Worm (Caenorhabditis elegans) whole organism, L1 larva: Measurements from ENCODE around the gene ZK813.6.

Source experiments
- C34B4.2 ChIP-seq: sonication (generic microtip); optimal IDR thresholded peaks from 2 replicates; lab custom pipeline; 2017; ENCODE audit warnings: mild to moderate bottlenecking, missing genetic modification characterization, missing compliant biosample characterization
- blmp-1 ChIP-seq: fragments of 150-350 bp; optimal IDR thresholded peaks from 2 replicates; lab custom pipeline; 2014; ENCODE audit warnings: missing biosample characterization, missing genetic modification characterization
- ceh-63 ChIP-seq: fragments of 200-800 bp; sonication (Bioruptor generic); optimal IDR thresholded peaks from 2 replicates; lab custom pipeline; 2018; ENCODE audit warnings: mild to moderate bottlenecking, missing genetic modification characterization, missing compliant biosample characterization
- dsc-1 ChIP-seq: sonication (generic microtip); optimal IDR thresholded peaks from 2 replicates; lab custom pipeline; 2016; ENCODE audit warnings: mild to moderate bottlenecking, missing genetic modification characterization, missing compliant biosample characterization
- efl-1 ChIP-seq, 4 experiments: fragments of 150-350 bp; optimal IDR thresholded peaks in 3 of 4; peaks in 1 of 4; 1 replicate in 1 of 4; 2 replicates in 3 of 4; lab custom pipeline; 2014; ENCODE audit warnings: missing biosample characterization in 2 of 4, missing genetic modification characterization in 2 of 4, missing genetic modification reagents in 2 of 4
- egl-13 ChIP-seq: sonication (generic microtip); optimal IDR thresholded peaks from 2 replicates; lab custom pipeline; 2016; ENCODE audit warnings: missing genotype, missing genetic modification reagents, missing genetic modification characterization, missing compliant biosample characterization
- egl-27 ChIP-seq, 2 experiments: fragments of 150-350 bp in 1 of 2; sonication (generic microtip); optimal IDR thresholded peaks; 3 replicates each; lab custom pipeline; 2017 to 2018; ENCODE audit warnings: missing biosample characterization in 2 of 2, missing genetic modification characterization in 2 of 2, missing genetic modification reagents in 2 of 2
- fkh-10 ChIP-seq: sonication (generic microtip); optimal IDR thresholded peaks from 2 replicates; lab custom pipeline; 2017; ENCODE audit warnings: missing biosample characterization, missing genetic modification reagents, missing genetic modification characterization
- fkh-8 ChIP-seq: sonication (generic microtip); optimal IDR thresholded peaks from 2 replicates; lab custom pipeline; 2016; ENCODE audit warnings: mild to moderate bottlenecking, missing genetic modification characterization, missing compliant biosample characterization
- fos-1 ChIP-seq: fragments of 150-350 bp; optimal IDR thresholded peaks from 2 replicates; lab custom pipeline; 2014; ENCODE audit warnings: missing biosample characterization, missing genetic modification characterization
- hpl-2 ChIP-seq: fragments of 150-350 bp; optimal IDR thresholded peaks from 2 replicates; lab custom pipeline; 2014; ENCODE audit warnings: missing biosample characterization, missing genetic modification reagents, missing genetic modification characterization
- irx-1 ChIP-seq: sonication (generic microtip); optimal IDR thresholded peaks from 2 replicates; lab custom pipeline; 2016; ENCODE audit warnings: missing genetic modification characterization, missing compliant biosample characterization
- jun-1 ChIP-seq: fragments of 150-350 bp; optimal IDR thresholded peaks from 2 replicates; lab custom pipeline; 2014; ENCODE audit warnings: missing biosample characterization, missing genetic modification reagents, missing genetic modification characterization
- lin-15B ChIP-seq: fragments of 150-350 bp; sonication (generic microtip); optimal IDR thresholded peaks from 3 replicates; lab custom pipeline; 2014; ENCODE audit warnings: missing biosample characterization, missing genetic modification characterization
- lir-3 ChIP-seq: sonication (generic microtip); optimal IDR thresholded peaks from 2 replicates; lab custom pipeline; 2016; ENCODE audit warnings: mild to moderate bottlenecking, missing genetic modification characterization, moderate library complexity, missing compliant biosample characterization; ENCODE audit not compliant: poor library complexity
- nhr-11 ChIP-seq: fragments of 150-350 bp; optimal IDR thresholded peaks from 2 replicates; lab custom pipeline; 2014; ENCODE audit warnings: missing biosample characterization, missing genetic modification characterization
- nhr-12 ChIP-seq: sonication (generic microtip); optimal IDR thresholded peaks from 2 replicates; lab custom pipeline; 2017; ENCODE audit warnings: missing biosample characterization, missing genetic modification characterization
- nhr-28 ChIP-seq: fragments of 150-350 bp; optimal IDR thresholded peaks from 2 replicates; lab custom pipeline; 2014; ENCODE audit warnings: missing biosample characterization, missing genetic modification characterization
- nhr-47 ChIP-seq: sonication (generic microtip); optimal IDR thresholded peaks from 2 replicates; lab custom pipeline; 2016; ENCODE audit warnings: mild to moderate bottlenecking, missing genetic modification characterization, moderate library complexity, missing compliant biosample characterization
- nhr-76 ChIP-seq: sonication (generic microtip); optimal IDR thresholded peaks from 2 replicates; lab custom pipeline; 2017; ENCODE audit warnings: missing biosample characterization, missing genetic modification characterization
- pax-3 ChIP-seq: fragments of 200-800 bp; sonication (Bioruptor generic); optimal IDR thresholded peaks from 2 replicates; lab custom pipeline; 2018; ENCODE audit warnings: mild to moderate bottlenecking, missing genetic modification characterization, moderate library complexity, missing compliant biosample characterization
- pqm-1 ChIP-seq: sonication (generic microtip); optimal IDR thresholded peaks from 3 replicates; lab custom pipeline; 2017; ENCODE audit warnings: missing biosample characterization, missing genetic modification characterization
- rnt-1 ChIP-seq: sonication (generic microtip); optimal IDR thresholded peaks from 2 replicates; lab custom pipeline; 2016; ENCODE audit warnings: mild to moderate bottlenecking, missing genetic modification characterization, moderate library complexity, missing compliant biosample characterization
- skn-1 ChIP-seq: fragments of 150-350 bp; optimal IDR thresholded peaks from 2 replicates; lab custom pipeline; 2014; ENCODE audit warnings: missing biosample characterization, missing genetic modification characterization
- snu-23 ChIP-seq: sonication (generic microtip); optimal IDR thresholded peaks from 2 replicates; lab custom pipeline; 2016; ENCODE audit warnings: missing genetic modification characterization, missing compliant biosample characterization
- sox-4 ChIP-seq: sonication (generic microtip); optimal IDR thresholded peaks from 2 replicates; lab custom pipeline; 2016; ENCODE audit warnings: missing genetic modification characterization, missing compliant biosample characterization
- unc-130 ChIP-seq: fragments of 150-350 bp; optimal IDR thresholded peaks from 2 replicates; lab custom pipeline; 2017; ENCODE audit warnings: missing biosample characterization, missing genetic modification characterization, inconsistent platforms
- unc-62 ChIP-seq: fragments of 150-350 bp; optimal IDR thresholded peaks from 2 replicates; lab custom pipeline; 2014; ENCODE audit warnings: missing biosample characterization, missing genetic modification reagents, missing genetic modification characterization
- xbp-1 ChIP-seq: sonication (generic microtip); optimal IDR thresholded peaks from 2 replicates; lab custom pipeline; 2016; ENCODE audit warnings: missing genetic modification characterization, missing compliant biosample characterization
- zag-1 ChIP-seq: fragments of 150-350 bp; optimal IDR thresholded peaks from 2 replicates; lab custom pipeline; 2014; ENCODE audit warnings: missing biosample characterization, missing genetic modification characterization
- ztf-11 ChIP-seq, 2 experiments: sonication (generic microtip); optimal IDR thresholded peaks; 2 replicates each; lab custom pipeline; 2016 to 2017; ENCODE audit warnings: missing genetic modification characterization in 2 of 2, missing biosample characterization in 1 of 2, missing compliant biosample characterization in 1 of 2

ZK813.6 gene

ce11 chrX:3416063-3416462 is 8.6 kb upstream of the ZK813.6 start:
- TF ChIP-seq lir-3 = no peak
- no peak for TF ChIP-seq C34B4.2 (tag; lab: Kevin White, UChicago)
- TF ChIP-seq egl-13 (tag; lab: Kevin White, UChicago) = no peak
- TF ChIP-seq ztf-11 (tag; optimal IDR thresholded peaks at IDR 0.05; lab: Kevin White, UChicago) = no peak
- no peak for TF ChIP-seq nhr-76 (tag; lab: Kevin White, UChicago)
- TF ChIP-seq nhr-47 (tag; lab: Kevin White, UChicago) = peak; percentile 17
- peak; percentile 34 for TF ChIP-seq sox-4 (tag; lab: Kevin White, UChicago)
- TF ChIP-seq pax-3 (tag; lab: Kevin White, UChicago) = peak; percentile 58
- no peak for TF ChIP-seq xbp-1 (tag; lab: Kevin White, UChicago)
- peak; percentile 87 for TF ChIP-seq dsc-1 (tag; lab: Kevin White, UChicago)
- peak; percentile 6 for TF ChIP-seq fkh-8 (tag; lab: Kevin White, UChicago)
- TF ChIP-seq egl-27 (tag; optimal IDR thresholded peaks at IDR 0.05; lab: Kevin White, UChicago) = no peak
- TF ChIP-seq jun-1 (tag; lab: Kevin White, UChicago) = no peak

ce11 chrX:3419084-3419483 is 5.5 kb upstream of the ZK813.6 start, which contains the start of gene C04F6.7:
Gene C04F6.7 (minus strand): TSS chrX:3419184.
- TF ChIP-seq egl-13 (tag; lab: Kevin White, UChicago) (no peak), efl-1 (optimal IDR thresholded peaks at IDR 0.05; lab: Kevin White, UChicago) (no peak), efl-1 (GFP tag; optimal IDR thresholded peaks at IDR 0.05 in 1 of 2; lab: Kevin White, UChicago) (no peak), zag-1 (tag; lab: Kevin White, UChicago) (no peak), nhr-76 (tag; lab: Kevin White, UChicago) (no peak), unc-62 (GFP tag; lab: Kevin White, UChicago) (no peak)
- TF ChIP-seq, all 84 proteins: peak for 0

ce11 chrX:3429122-3429521 is 4.5 kb downstream of the ZK813.6 start:
- TF ChIP-seq nhr-76 (tag; lab: Kevin White, UChicago) (no peak), nhr-28 (no peak), blmp-1 (tag; lab: Kevin White, UChicago) (no peak), pax-3 (tag; lab: Kevin White, UChicago) (no peak), nhr-11 (tag; lab: Kevin White, UChicago) (no peak), fos-1 (tag; lab: Kevin White, UChicago) (no peak), nhr-12 (tag; lab: Kevin White, UChicago) (no peak), fkh-10 (GFP tag; lab: Kevin White, UChicago) (peak; percentile 59), egl-13 (tag; lab: Kevin White, UChicago) (no peak)

ce11 chrX:3430020-3430419 is 5.4 kb downstream of the ZK813.6 start, which contains the start of gene ZK813.4:
Gene ZK813.4 (minus strand): TSS chrX:3430120.
- TF ChIP-seq efl-1 (optimal IDR thresholded peaks at IDR 0.05; lab: Kevin White, UChicago) (no peak), efl-1 (GFP tag; optimal IDR thresholded peaks at IDR 0.05 in 1 of 2; lab: Kevin White, UChicago) (no peak), dsc-1 (tag; lab: Kevin White, UChicago) (no peak), jun-1 (tag; lab: Kevin White, UChicago) (no peak), snu-23 (no peak), unc-62 (GFP tag; lab: Kevin White, UChicago) (no peak), hpl-2 (GFP tag; lab: Kevin White, UChicago) (no peak), unc-130 (tag; lab: Kevin White, UChicago) (no peak), pqm-1 (tag; lab: Kevin White, UChicago) (no peak), irx-1 (tag; lab: Kevin White, UChicago) (no peak)

- TF ChIP-seq lin-15B (tag; lab: Kevin White, UChicago) (no peak), ceh-63 (GFP tag; lab: Kevin White, UChicago) (no peak), rnt-1 (tag; lab: Kevin White, UChicago) (peak; percentile 59), nhr-47 (tag; lab: Kevin White, UChicago) (no peak)
These were observed 15.2 kb downstream of the ZK813.6 start for ce11 chrX:3439823-3440222.

- TF ChIP-seq skn-1 (tag; lab: Kevin White, UChicago) (no peak), rnt-1 (tag; lab: Kevin White, UChicago) (peak; percentile 65)
These were observed 15.7 kb downstream of the ZK813.6 start for ce11 chrX:3440308-3440707.
